Fruit fly (Drosophila melanogaster): ENCODE measurements around the gene Tango14.

The Tango14 gene

DNA sequence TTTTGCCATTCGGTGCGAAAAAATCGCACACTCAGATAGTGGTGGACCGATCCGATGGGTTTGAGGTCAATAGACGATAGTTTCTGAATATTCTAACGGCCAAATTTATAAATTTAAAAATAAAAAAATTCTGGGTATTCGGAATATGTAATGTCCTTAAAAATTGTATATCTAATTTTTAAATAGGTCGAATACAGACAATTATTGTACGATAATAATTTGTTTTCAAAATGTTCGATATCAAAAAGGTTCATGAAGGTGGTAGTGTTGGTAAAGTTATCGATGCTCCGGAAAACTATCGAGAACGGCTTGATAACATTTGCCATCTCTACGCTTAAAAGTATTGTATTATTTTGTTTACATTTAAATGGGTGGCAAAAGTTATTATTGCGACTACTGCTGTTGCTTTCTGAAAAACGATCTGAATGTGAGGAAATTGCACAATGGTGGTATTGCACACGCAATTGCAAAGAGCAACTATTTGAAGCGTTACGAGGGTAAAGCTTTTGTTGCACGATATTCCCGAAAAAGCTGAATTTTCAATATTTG, 11.5 kb downstream of the Tango14 start, which contains the start of the genes CG31922 and Plap (continued):
- TF ChIP-seq CG11398 (GFP tag; optimal IDR thresholded peaks at IDR 0.05) (no peak), CG1233 (GFP tag; optimal IDR thresholded peaks at IDR 0.05) (peak; percentile 34), CG10462 (GFP tag; optimal IDR thresholded peaks at IDR 0.05) (peak; percentile 38), CG15696 (tag; optimal IDR thresholded peaks at IDR 0.05) (peak; percentile 69), Poxn (GFP tag; IDR thresholded peaks at IDR 0.05) (no peak), psq (GFP tag; optimal IDR thresholded peaks at IDR 0.05) (peak; percentile 16), Antp (GFP tag; optimal IDR thresholded peaks at IDR 0.05) (peak; percentile 57), cad (GFP tag; optimal IDR thresholded peaks at IDR 0.05) (no peak), fd96Cb (tag; optimal IDR thresholded peaks at IDR 0.05) (peak; percentile 32), tup (GFP tag; optimal IDR thresholded peaks at IDR 0.05) (no peak), hb (GFP tag; IDR thresholded peaks at IDR 0.05; ENCODE audit: partially characterized antibody) (peak; percentile 88), CG7928 (GFP tag; optimal IDR thresholded peaks at IDR 0.05) (peak; percentile 39), cwo (GFP tag; optimal IDR thresholded peaks at IDR 0.05) (peak; percentile 6), sob (GFP tag; IDR thresholded peaks at IDR 0.05) (peak; percentile 73), Doc2 (GFP tag; IDR thresholded peaks at IDR 0.05) (no peak), vfl (GFP tag; optimal IDR thresholded peaks at IDR 0.05) (peak; percentile 79), pho (GFP tag; optimal IDR thresholded peaks at IDR 0.05) (peak; percentile 81), hth (optimal IDR thresholded peaks at IDR 0.05) (no peak), amos (GFP tag; IDR thresholded peaks at IDR 0.05; ENCODE audit: partially characterized antibody) (peak; percentile 82; the same call in 1 of the 2 replicates), CG1832 (GFP tag; optimal IDR thresholded peaks at IDR 0.05) (no peak), CG6683 (GFP tag; optimal IDR thresholded peaks at IDR 0.05) (no peak), Chrac-16 (GFP tag; optimal IDR thresholded peaks at IDR 0.05) (peak; percentile 64), CG3065 (GFP tag; optimal IDR thresholded peaks at IDR 0.05) (no peak), HLH3B (GFP tag; IDR thresholded peaks at IDR 0.05) (no peak; the same call in 1 of the 2 replicates), CG11560 (tag; IDR thresholded peaks at IDR 0.05) (0 out of 3 replicates have a peak, but pooled peaks have one; percentile 55), Sox102F (GFP tag; optimal IDR thresholded peaks at IDR 0.05) (no peak), Drgx (GFP tag; IDR thresholded peaks at IDR 0.05) (no peak), jing (GFP tag; optimal IDR thresholded peaks at IDR 0.05) (no peak), CG4360 (GFP tag; IDR thresholded peaks at IDR 0.05) (no peak), CG1647 (GFP tag; optimal IDR thresholded peaks at IDR 0.05) (peak; percentile 69), CG30403 (GFP tag; optimal IDR thresholded peaks at IDR 0.05) (peak; percentile 87), E2f2 (GFP tag; IDR thresholded peaks at IDR 0.05) (peak; percentile 59), jumu (GFP tag; optimal IDR thresholded peaks at IDR 0.05) (peak; percentile 39), sens-2 (GFP tag; IDR thresholded peaks at IDR 0.05) (no peak), CG12299 (tag; optimal IDR thresholded peaks at IDR 0.05) (peak; percentile 53), D19B (GFP tag; optimal IDR thresholded peaks at IDR 0.05) (no peak), CG10366 (GFP tag; IDR thresholded peaks at IDR 0.05) (peak; percentile 38), CG9609 (GFP tag; optimal IDR thresholded peaks at IDR 0.05) (peak; percentile 27), CkIIα-i1 (GFP tag; IDR thresholded peaks at IDR 0.05) (no peak), GATAe (GFP tag; conservative IDR thresholded peaks at IDR 0.05) (peak; percentile 27; the same call in 1 of the 2 replicates), CG12942 (GFP tag; optimal IDR thresholded peaks at IDR 0.05) (peak; percentile 60), Atf3 (GFP tag; optimal IDR thresholded peaks at IDR 0.05) (peak; percentile 54), E2f1 (GFP tag; IDR thresholded peaks at IDR 0.05) (no peak), CG11456 (GFP tag; IDR thresholded peaks at IDR 0.05) (0 out of 3 replicates have a peak, but pooled peaks have one; percentile 57), wor (GFP tag; IDR thresholded peaks at IDR 0.05) (no peak), CG5245 (GFP tag; optimal IDR thresholded peaks at IDR 0.05) (peak; percentile 39), sc (optimal IDR thresholded peaks at IDR 0.05) (no peak), sc (GFP tag; optimal IDR thresholded peaks at IDR 0.05) (no peak), Elba2 (GFP tag; optimal IDR thresholded peaks at IDR 0.05) (no peak), Ets65A (GFP tag) (peak; percentile 95), CG12659 (GFP tag; optimal IDR thresholded peaks at IDR 0.05) (peak; percentile 82), ash1 (GFP tag; optimal IDR thresholded peaks at IDR 0.05) (no peak)
